Worm (Caenorhabditis elegans): ENCODE results near the gene dnc-3.

Gene dnc-3

ce11 chrII:3560592-3560991, 7.1 kb downstream of the dnc-3 start, which contains the start of gene W10G11.1:
W10G11.1 (minus strand) TSS chrII:3560692.
- TF ChIP-seq ref-1 (GFP tag; conservative IDR thresholded peaks at IDR 0.05) (no peak), med-1 (GFP tag; optimal IDR thresholded peaks at IDR 0.05; ENCODE audit: insufficient read depth) (no peak), T22C8.4 (GFP tag; IDR thresholded peaks at IDR 0.05) (no peak), klf-2 (GFP tag; conservative IDR thresholded peaks at IDR 0.05) (no peak), tab-1 (GFP tag; IDR thresholded peaks at IDR 0.05) (no peak), ztf-29 (GFP tag; IDR thresholded peaks at IDR 0.05) (no peak)

ce11 chrII:3561561-3561960, 8.0 kb downstream of the dnc-3 start, which contains the start of gene W10G11.2:
W10G11.2 (minus strand) TSS chrII:3561661.
- TF ChIP-seq ref-1 (GFP tag; conservative IDR thresholded peaks at IDR 0.05), result no peak
- no peak for TF ChIP-seq tab-1 (GFP tag; IDR thresholded peaks at IDR 0.05)
- no peak for TF ChIP-seq cog-1 (tag; optimal IDR thresholded peaks at IDR 0.05)

ce11 chrII:3562419-3562818, 8.9 kb downstream of the dnc-3 start, which contains the start of gene W10G11.3:
W10G11.3 (minus strand) TSS chrII:3562519.
- TF ChIP-seq tab-1 (GFP tag; IDR thresholded peaks at IDR 0.05), result no peak
- no peak for TF ChIP-seq T22C8.4 (GFP tag; IDR thresholded peaks at IDR 0.05)
- TF ChIP-seq ztf-23 (GFP tag; IDR thresholded peaks at IDR 0.05), result no peak
- no peak for TF ChIP-seq ztf-29 (GFP tag; IDR thresholded peaks at IDR 0.05)
- TF ChIP-seq flt-1 (GFP tag; IDR thresholded peaks at IDR 0.05), result no peak
- no peak for TF ChIP-seq med-1 (GFP tag; optimal IDR thresholded peaks at IDR 0.05; ENCODE audit: insufficient read depth)
- no peak for TF ChIP-seq cog-1 (tag; optimal IDR thresholded peaks at IDR 0.05)
- TF ChIP-seq ref-1 (GFP tag; conservative IDR thresholded peaks at IDR 0.05), result no peak
- no peak for TF ChIP-seq klf-2 (GFP tag; conservative IDR thresholded peaks at IDR 0.05)

ce11 chrII:3567066-3567465, 13.5 kb downstream of the dnc-3 start:
- TF ChIP-seq cog-1 (tag; optimal IDR thresholded peaks at IDR 0.05) (no peak), ztf-29 (GFP tag; IDR thresholded peaks at IDR 0.05) (no peak), tab-1 (GFP tag; IDR thresholded peaks at IDR 0.05) (no peak), ztf-23 (GFP tag; IDR thresholded peaks at IDR 0.05) (no peak), klf-2 (GFP tag; conservative IDR thresholded peaks at IDR 0.05) (no peak), T22C8.4 (GFP tag; IDR thresholded peaks at IDR 0.05) (no peak), flt-1 (GFP tag; IDR thresholded peaks at IDR 0.05) (no peak), ref-1 (GFP tag; conservative IDR thresholded peaks at IDR 0.05) (no peak), med-1 (GFP tag; optimal IDR thresholded peaks at IDR 0.05; ENCODE audit: insufficient read depth) (no peak)

ce11 chrII:3567576-3567975, 14.1 kb downstream of the dnc-3 start:
- TF ChIP-seq ztf-23 (GFP tag; IDR thresholded peaks at IDR 0.05) (peak; percentile 75; the same call in 1 of the 2 replicates), klf-2 (GFP tag; conservative IDR thresholded peaks at IDR 0.05) (peak; percentile 64; the same call in 1 of the 2 replicates), ztf-29 (GFP tag; IDR thresholded peaks at IDR 0.05) (peak; percentile 80), ref-1 (GFP tag; conservative IDR thresholded peaks at IDR 0.05) (peak; percentile 70), flt-1 (GFP tag; IDR thresholded peaks at IDR 0.05) (peak; percentile 91), T22C8.4 (GFP tag; IDR thresholded peaks at IDR 0.05) (peak; percentile 49; the same call in 1 of the 2 replicates), tab-1 (GFP tag; IDR thresholded peaks at IDR 0.05) (peak; percentile 77)

- no peak for TF ChIP-seq cog-1 (tag; optimal IDR thresholded peaks at IDR 0.05)
- no peak for TF ChIP-seq med-1 (GFP tag; optimal IDR thresholded peaks at IDR 0.05; ENCODE audit: insufficient read depth)
- TF ChIP-seq T22C8.4 (GFP tag; IDR thresholded peaks at IDR 0.05), result no peak
- no peak for TF ChIP-seq ref-1 (GFP tag; conservative IDR thresholded peaks at IDR 0.05)
- no peak for TF ChIP-seq ztf-29 (GFP tag; IDR thresholded peaks at IDR 0.05)
- TF ChIP-seq klf-2 (GFP tag; conservative IDR thresholded peaks at IDR 0.05), result no peak
- TF ChIP-seq ztf-23 (GFP tag; IDR thresholded peaks at IDR 0.05), result no peak
- no peak for TF ChIP-seq tab-1 (GFP tag; IDR thresholded peaks at IDR 0.05)
- TF ChIP-seq flt-1 (GFP tag; IDR thresholded peaks at IDR 0.05), result no peak
Measured at ce11 chrII:3569118-3569517, 15.6 kb downstream of the dnc-3 start, which contains the start of gene clec-127. clec-127 (minus strand) TSS chrII:3569218.

ce11 chrII:3570927-3571538, 17.5 kb downstream of the dnc-3 start, which contains the start of the genes clec-128 and clec-129:
clec-128 (minus strand) TSS chrII:3571027.
clec-129 (plus strand) TSS chrII:3571488.
- TF ChIP-seq tab-1 (GFP tag; IDR thresholded peaks at IDR 0.05) (no peak), klf-2 (GFP tag; conservative IDR thresholded peaks at IDR 0.05) (no peak), ztf-23 (GFP tag; IDR thresholded peaks at IDR 0.05) (no peak), ztf-29 (GFP tag; IDR thresholded peaks at IDR 0.05) (no peak), med-1 (GFP tag; optimal IDR thresholded peaks at IDR 0.05; ENCODE audit: insufficient read depth) (no peak), cog-1 (tag; optimal IDR thresholded peaks at IDR 0.05) (no peak), ref-1 (GFP tag; conservative IDR thresholded peaks at IDR 0.05) (no peak), flt-1 (GFP tag; IDR thresholded peaks at IDR 0.05) (no peak)

- TF ChIP-seq klf-2 (GFP tag; conservative IDR thresholded peaks at IDR 0.05), result no peak
Measured at ce11 chrII:3573255-3573654, 19.7 kb downstream of the dnc-3 start, which contains the start of gene clec-130. clec-130 (plus strand) TSS chrII:3573555.

ce11 chrII:3576742-3577141, 23.2 kb downstream of the dnc-3 start, which contains the start of gene clec-132:
clec-132 (plus strand) TSS chrII:3577042.
- TF ChIP-seq klf-2 (GFP tag; conservative IDR thresholded peaks at IDR 0.05) (no peak), tab-1 (GFP tag; IDR thresholded peaks at IDR 0.05) (no peak), cog-1 (tag; optimal IDR thresholded peaks at IDR 0.05) (no peak), flt-1 (GFP tag; IDR thresholded peaks at IDR 0.05) (no peak), ref-1 (GFP tag; conservative IDR thresholded peaks at IDR 0.05) (no peak), ztf-23 (GFP tag; IDR thresholded peaks at IDR 0.05) (no peak), ztf-29 (GFP tag; IDR thresholded peaks at IDR 0.05) (no peak), T22C8.4 (GFP tag; IDR thresholded peaks at IDR 0.05) (no peak), med-1 (GFP tag; optimal IDR thresholded peaks at IDR 0.05; ENCODE audit: insufficient read depth) (no peak)

- TF ChIP-seq tab-1 (GFP tag; IDR thresholded peaks at IDR 0.05), result no peak
- no peak for TF ChIP-seq flt-1 (GFP tag; IDR thresholded peaks at IDR 0.05)
- TF ChIP-seq med-1 (GFP tag; optimal IDR thresholded peaks at IDR 0.05; ENCODE audit: insufficient read depth), result no peak
- TF ChIP-seq ztf-29 (GFP tag; IDR thresholded peaks at IDR 0.05), result no peak
- no peak for TF ChIP-seq ref-1 (GFP tag; conservative IDR thresholded peaks at IDR 0.05)
- no peak for TF ChIP-seq ztf-23 (GFP tag; IDR thresholded peaks at IDR 0.05)
- TF ChIP-seq klf-2 (GFP tag; conservative IDR thresholded peaks at IDR 0.05), result no peak
- no peak for TF ChIP-seq cog-1 (tag; optimal IDR thresholded peaks at IDR 0.05)
- TF ChIP-seq T22C8.4 (GFP tag; IDR thresholded peaks at IDR 0.05), result no peak
Measured at ce11 chrII:3578121-3578520, 24.6 kb downstream of the dnc-3 start, which contains the start of gene clec-133. clec-133 (plus strand) TSS chrII:3578421.

All from whole organism, midembryonic.